Fruit fly (Drosophila melanogaster): ENCODE measurements around the gene tub.

DNA sequence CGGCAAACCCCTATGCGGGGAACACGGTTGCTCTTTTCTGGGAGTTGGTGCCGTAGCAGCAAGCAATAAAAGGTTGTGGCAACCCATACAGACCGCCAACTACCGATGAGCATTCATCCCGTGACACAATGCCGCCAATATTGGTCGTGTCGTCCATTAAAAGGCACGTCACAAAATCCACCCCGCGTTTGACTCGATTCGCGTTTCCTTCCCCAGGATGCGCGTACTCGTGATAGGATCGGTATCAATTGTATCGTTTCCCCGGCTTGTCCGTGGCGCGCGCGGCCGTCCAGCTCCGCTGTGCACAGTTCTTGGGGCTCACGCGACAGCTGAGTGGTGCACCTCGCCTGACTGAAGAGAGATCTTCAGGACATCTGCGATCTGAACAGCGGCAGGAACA, 37.3 kb upstream of the tub start:
- TF ChIP-seq CG10631 (GFP tag; optimal IDR thresholded peaks at IDR 0.05) (no peak), svp (GFP tag) (no peak)
